Worm (Caenorhabditis elegans): Measurements from ENCODE around the gene M70.3.

- TF ChIP-seq him-1 (tag; optimal IDR thresholded peaks at IDR 0.05): no peak
- TF ChIP-seq dao-5 (tag; optimal IDR thresholded peaks at IDR 0.05): no peak
- TF ChIP-seq W03F9.2 (tag; optimal IDR thresholded peaks at IDR 0.05): no peak
These were observed 19.1 kb downstream of the M70.3 start for ce11 chrIV:2223144-2223543.

Measured in whole organism, L4/young adult.